Fruit fly (Drosophila melanogaster) whole organism, pupa: ENCODE results near the gene E2f1.

Experiments used
- CG4496 ChIP-seq: fragments of 200-800 bp; sonication (Bioruptor generic); IDR thresholded peaks from 3 replicates; pipeline ENCODE4 v1.3.6; 2022; ENCODE audit warnings: missing biosample characterization, missing genetic modification characterization
- CG8301 ChIP-seq: fragments of 200-800 bp; sonication (Bioruptor generic); optimal IDR thresholded peaks from 2 replicates; lab custom pipeline; 2018; ENCODE audit warnings: missing biosample characterization, mild to moderate bottlenecking, missing genetic modification characterization
- EcR ChIP-seq: fragments of 200-800 bp; sonication (Bioruptor generic); optimal IDR thresholded peaks from 3 replicates; lab custom pipeline; 2019; ENCODE audit warnings: missing biosample characterization, missing genetic modification characterization, mild to moderate bottlenecking, moderate library complexity, missing genetic modification reagents
- Snoo ChIP-seq: fragments of 200-800 bp; sonication (Bioruptor generic); optimal IDR thresholded peaks from 3 replicates; lab custom pipeline; 2017; ENCODE audit warnings: missing biosample characterization, mild to moderate bottlenecking, missing genetic modification characterization, inconsistent platforms

dm6 chr3R:21679310-21679709 is 18.6 kb upstream of the E2f1 start:
- TF ChIP-seq EcR (GFP tag; lab: Kevin White, UChicago), result no peak
- no peak for TF ChIP-seq CG4496 (GFP tag; lab: Robert Waterston, UW)
- TF ChIP-seq Snoo (tag; lab: Kevin White, UChicago), result no peak
- peak; percentile 15 for TF ChIP-seq CG8301
